Worm (Caenorhabditis elegans) whole organism, young adult: Measurements from ENCODE around the gene clec-238.

ENCODE experiments used
- B0261.1 ChIP-seq: sonication (generic microtip); optimal IDR thresholded peaks from 2 replicates; lab custom pipeline; 2016; ENCODE audit warnings: mild to moderate bottlenecking, missing genetic modification characterization, moderate library complexity, missing compliant biosample characterization
- C17E4.6 ChIP-seq: fragments of 200-800 bp; sonication (Bioruptor generic); IDR thresholded peaks from 2 replicates; pipeline ENCODE4 v1.3.6; 2022; ENCODE audit warnings: missing genetic modification reagents, missing genetic modification characterization, missing compliant biosample characterization
- F10E7.11 ChIP-seq: sonication (generic microtip); optimal IDR thresholded peaks from 2 replicates; lab custom pipeline; 2017; ENCODE audit warnings: mild to moderate bottlenecking, missing genetic modification characterization, moderate library complexity, missing compliant biosample characterization
- F23B12.7 ChIP-seq: sonication (generic microtip); optimal IDR thresholded peaks from 2 replicates; lab custom pipeline; 2017; ENCODE audit warnings: missing genetic modification characterization, mild to moderate bottlenecking, missing compliant biosample characterization, antibody characterized with exemption, moderate library complexity; ENCODE audit not compliant: insufficient read depth
- F39B2.1 ChIP-seq: fragments of 200-800 bp; sonication (Bioruptor generic); IDR thresholded peaks from 2 replicates; pipeline ENCODE4 v1.3.6; 2022; ENCODE audit warnings: missing genetic modification reagents, missing genetic modification characterization, missing compliant biosample characterization
- F49E8.2 ChIP-seq: sonication (generic microtip); optimal IDR thresholded peaks from 3 replicates; lab custom pipeline; 2017; ENCODE audit warnings: missing genetic modification characterization, mild to moderate bottlenecking, missing compliant biosample characterization, antibody characterized with exemption, moderate library complexity; ENCODE audit not compliant: insufficient read depth
- F57A8.1 ChIP-seq: fragments of 200-800 bp; sonication (Bioruptor generic); optimal IDR thresholded peaks from 2 replicates; lab custom pipeline; 2018; ENCODE audit warnings: mild to moderate bottlenecking, missing genetic modification characterization, moderate library complexity, missing compliant biosample characterization
- K12H6.12 ChIP-seq: fragments of 200-800 bp; sonication (Bioruptor generic); optimal IDR thresholded peaks from 2 replicates; lab custom pipeline; 2018; ENCODE audit warnings: mild to moderate bottlenecking, missing genetic modification characterization, missing compliant biosample characterization
- Y56A3A.18 ChIP-seq: fragments of 200-800 bp; sonication (Bioruptor generic); IDR thresholded peaks from 2 replicates; pipeline ENCODE4 v1.3.6; 2022; ENCODE audit warnings: missing genetic modification reagents, missing genetic modification characterization, missing compliant biosample characterization
- ZK185.1 ChIP-seq: sonication (generic microtip); optimal IDR thresholded peaks from 2 replicates; lab custom pipeline; 2016; ENCODE audit warnings: mild to moderate bottlenecking, missing genetic modification characterization, missing compliant biosample characterization; ENCODE audit not compliant: poor library complexity, severe bottlenecking
- bed-2 ChIP-seq: fragments of 200-800 bp; sonication (Bioruptor generic); IDR thresholded peaks from 2 replicates; pipeline ENCODE4 v1.3.6; 2022; ENCODE audit warnings: missing genetic modification reagents, missing genetic modification characterization, missing compliant biosample characterization
- chd-7 ChIP-seq: sonication (generic microtip); optimal IDR thresholded peaks from 2 replicates; lab custom pipeline; 2016; ENCODE audit warnings: mild to moderate bottlenecking, missing genetic modification characterization, moderate library complexity, missing compliant biosample characterization
- die-1 ChIP-seq: sonication (generic microtip); optimal IDR thresholded peaks from 2 replicates; lab custom pipeline; 2016; ENCODE audit warnings: missing genotype, mild to moderate bottlenecking, missing genetic modification characterization, missing compliant biosample characterization
- dox-1 ChIP-seq: fragments of 200-800 bp; sonication (Bioruptor generic); IDR thresholded peaks from 2 replicates; pipeline ENCODE4 v1.3.6; 2022; ENCODE audit warnings: missing genetic modification reagents, missing genetic modification characterization, missing compliant biosample characterization
- dpff-1 ChIP-seq: sonication (generic microtip); optimal IDR thresholded peaks from 2 replicates; lab custom pipeline; 2017; ENCODE audit warnings: mild to moderate bottlenecking, missing genetic modification characterization, missing compliant biosample characterization
- efl-1 ChIP-seq: fragments of 150-350 bp; optimal IDR thresholded peaks from 2 replicates; lab custom pipeline; 2014; ENCODE audit warnings: missing biosample characterization, missing genetic modification reagents, missing genetic modification characterization
- egrh-3 ChIP-seq: fragments of 200-800 bp; sonication (Bioruptor generic); IDR thresholded peaks from 2 replicates; pipeline ENCODE4 v1.3.6; 2022; ENCODE audit warnings: missing genetic modification reagents, missing genetic modification characterization, missing compliant biosample characterization
- ekl-4 ChIP-seq: fragments of 200-800 bp; sonication (Bioruptor generic); IDR thresholded peaks from 2 replicates; pipeline ENCODE4 v1.3.6; 2022; ENCODE audit warnings: missing genetic modification reagents, missing genetic modification characterization, missing compliant biosample characterization
- hmg-1.2 ChIP-seq: fragments of 200-800 bp; sonication (Bioruptor generic); IDR thresholded peaks from 2 replicates; pipeline ENCODE4 v1.3.6; 2022; ENCODE audit warnings: missing genetic modification reagents, missing genetic modification characterization, missing compliant biosample characterization
- hmg-20 ChIP-seq: fragments of 200-800 bp; sonication (Bioruptor generic); IDR thresholded peaks from 2 replicates; pipeline ENCODE4 v1.3.6; 2022; ENCODE audit warnings: missing genetic modification reagents, missing genetic modification characterization, missing compliant biosample characterization
- hrde-1 ChIP-seq: sonication (generic microtip); optimal IDR thresholded peaks from 2 replicates; lab custom pipeline; 2016; ENCODE audit warnings: missing genetic modification characterization, mild to moderate bottlenecking, missing compliant biosample characterization, moderate library complexity, missing genotype, missing genetic modification reagents, borderline replicate concordance
- hsf-1 ChIP-seq: fragments of 200-800 bp; sonication (Bioruptor generic); IDR thresholded peaks from 2 replicates; pipeline ENCODE4 v1.3.6; 2022; ENCODE audit warnings: missing genetic modification reagents, missing genetic modification characterization, missing compliant biosample characterization
- let-526 ChIP-seq: fragments of 200-800 bp; sonication (Bioruptor generic); IDR thresholded peaks from 2 replicates; pipeline ENCODE4 v1.3.6; 2022; ENCODE audit warnings: missing genetic modification reagents, missing genetic modification characterization, missing compliant biosample characterization
- lin-35 ChIP-seq, 3 experiments: fragments of 150-350 bp in 2 of 3; sonication (generic microtip) in 1 of 3; optimal IDR thresholded peaks; 2 replicates each; lab custom pipeline; 2014 to 2018; ENCODE audit warnings: missing biosample characterization in 3 of 3, missing genetic modification characterization in 3 of 3, missing genetic modification reagents in 3 of 3
- lin-40 ChIP-seq: sonication (generic microtip); optimal IDR thresholded peaks from 2 replicates; lab custom pipeline; 2016; ENCODE audit warnings: missing genetic modification characterization, mild to moderate bottlenecking, missing compliant biosample characterization, missing genotype, missing genetic modification reagents
- madf-6 ChIP-seq: fragments of 200-800 bp; sonication (Bioruptor generic); IDR thresholded peaks from 2 replicates; pipeline ENCODE4 v1.3.6; 2022; ENCODE audit warnings: missing genetic modification reagents, missing genetic modification characterization, missing compliant biosample characterization
- nfya-2 ChIP-seq: fragments of 200-800 bp; sonication (Bioruptor generic); IDR thresholded peaks from 2 replicates; pipeline ENCODE4 v1.3.6; 2022; ENCODE audit warnings: missing genetic modification reagents, missing genetic modification characterization, missing compliant biosample characterization
- nhr-80 ChIP-seq: sonication (generic microtip); optimal IDR thresholded peaks from 2 replicates; lab custom pipeline; 2016; ENCODE audit warnings: missing genetic modification characterization, missing compliant biosample characterization
- nhr-90 ChIP-seq: sonication (generic microtip); optimal IDR thresholded peaks from 2 replicates; lab custom pipeline; 2016; ENCODE audit warnings: missing genotype, mild to moderate bottlenecking, missing genetic modification characterization, missing compliant biosample characterization
- pbrm-1 ChIP-seq: fragments of 200-800 bp; sonication (Bioruptor generic); IDR thresholded peaks from 2 replicates; pipeline ENCODE4 v1.3.6; 2022; ENCODE audit warnings: missing genetic modification reagents, missing genetic modification characterization, missing compliant biosample characterization
- rec-8 ChIP-seq, 2 experiments: sonication (generic microtip); optimal IDR thresholded peaks; 2 replicates each; lab custom pipeline; 2016; ENCODE audit warnings: mild to moderate bottlenecking in 2 of 2, missing genetic modification characterization in 2 of 2, missing genetic modification reagents in 2 of 2, missing genotype in 2 of 2, missing biosample characterization in 1 of 2, missing compliant biosample characterization in 1 of 2, moderate library complexity in 1 of 2
- sea-2 ChIP-seq: fragments of 200-800 bp; sonication (Bioruptor generic); IDR thresholded peaks from 2 replicates; pipeline ENCODE4 v1.3.6; 2022; ENCODE audit warnings: missing genetic modification characterization, missing compliant biosample characterization
- snpc-3.4 ChIP-seq: sonication (generic microtip); optimal IDR thresholded peaks from 2 replicates; lab custom pipeline; 2017; ENCODE audit warnings: missing genetic modification characterization, mild to moderate bottlenecking, missing compliant biosample characterization, antibody characterized with exemption, moderate library complexity, missing genotype, missing genetic modification reagents
- snpc-4 ChIP-seq, 5 experiments: fragments of 150-350 bp in 1 of 5; sonication (generic microtip) in 4 of 5; optimal IDR thresholded peaks; 2 replicates each; lab custom pipeline; 2014 to 2018; ENCODE audit warnings: missing genetic modification characterization in 5 of 5, missing biosample characterization in 3 of 5, antibody characterized with exemption in 2 of 5, mild to moderate bottlenecking in 2 of 5, missing compliant biosample characterization in 2 of 5, missing genotype in 2 of 5, moderate library complexity in 2 of 5, missing genetic modification reagents in 1 of 5
- somi-1 ChIP-seq: fragments of 200-800 bp; sonication (Bioruptor generic); optimal IDR thresholded peaks from 2 replicates; lab custom pipeline; 2018; ENCODE audit warnings: mild to moderate bottlenecking, missing genetic modification characterization, missing compliant biosample characterization
- tbp1 ChIP-seq: fragments of 200-800 bp; sonication (Bioruptor generic); optimal IDR thresholded peaks from 2 replicates; lab custom pipeline; 2018; ENCODE audit warnings: mild to moderate bottlenecking, missing genetic modification characterization, missing compliant biosample characterization
- tlf-1 ChIP-seq: fragments of 200-800 bp; sonication (Bioruptor generic); optimal IDR thresholded peaks from 2 replicates; lab custom pipeline; 2018; ENCODE audit warnings: mild to moderate bottlenecking, missing genetic modification characterization, missing compliant biosample characterization
- zim-3 ChIP-seq: sonication (generic microtip); optimal IDR thresholded peaks from 2 replicates; lab custom pipeline; 2017; ENCODE audit warnings: mild to moderate bottlenecking, missing genetic modification characterization, moderate library complexity, missing compliant biosample characterization
- ztf-26 ChIP-seq: sonication (generic microtip); optimal IDR thresholded peaks from 2 replicates; lab custom pipeline; 2017; ENCODE audit warnings: missing genetic modification characterization, missing compliant biosample characterization

Gene clec-238

ce11 chrV:16919675-16920074 lies 31.9 kb upstream of the clec-238 start (continued):
- TF ChIP-seq F57A8.1 (GFP tag; lab: Kevin White, UChicago), result no peak
- TF ChIP-seq pbrm-1 (GFP tag; lab: Robert Waterston, UW), result 0 out of 2 replicates have a peak, but pooled peaks have one; percentile 12
- no peak for TF ChIP-seq snpc-3.4
- TF ChIP-seq hrde-1 (tag; lab: Kevin White, UChicago), result no peak
- no peak for TF ChIP-seq ZK185.1 (tag; lab: Kevin White, UChicago)
- TF ChIP-seq F10E7.11 (tag; lab: Kevin White, UChicago), result no peak
- TF ChIP-seq ekl-4 (GFP tag; lab: Robert Waterston, UW), result peak; percentile 65
- no peak for TF ChIP-seq Y56A3A.18 (GFP tag; lab: Robert Waterston, UW)
- no peak for TF ChIP-seq snpc-4 (GFP tag; optimal IDR thresholded peaks at IDR 0.05; lab: Kevin White, UChicago)
- TF ChIP-seq snpc-4 (tag; optimal IDR thresholded peaks at IDR 0.05; lab: Kevin White, UChicago), result peak in 2 of 4 experiments; percentile 7 to 50
- peak; percentile 45 for TF ChIP-seq madf-6
- TF ChIP-seq tlf-1 (GFP tag; lab: Kevin White, UChicago), result peak; percentile 28
- 0 out of 2 replicates have a peak, but pooled peaks have one; percentile 36 for TF ChIP-seq F39B2.1
- TF ChIP-seq ztf-26, result no peak
- TF ChIP-seq F49E8.2 (tag; lab: Kevin White, UChicago), result peak; percentile 67
- TF ChIP-seq efl-1 (GFP tag; lab: Kevin White, UChicago), result peak; percentile 9
- TF ChIP-seq hmg-1.2 (GFP tag; lab: Robert Waterston, UW), result no peak
- TF ChIP-seq nhr-80 (tag; lab: Kevin White, UChicago), result no peak
- no peak for TF ChIP-seq C17E4.6
- peak; percentile 9 for TF ChIP-seq zim-3 (tag; lab: Kevin White, UChicago)

DNA sequence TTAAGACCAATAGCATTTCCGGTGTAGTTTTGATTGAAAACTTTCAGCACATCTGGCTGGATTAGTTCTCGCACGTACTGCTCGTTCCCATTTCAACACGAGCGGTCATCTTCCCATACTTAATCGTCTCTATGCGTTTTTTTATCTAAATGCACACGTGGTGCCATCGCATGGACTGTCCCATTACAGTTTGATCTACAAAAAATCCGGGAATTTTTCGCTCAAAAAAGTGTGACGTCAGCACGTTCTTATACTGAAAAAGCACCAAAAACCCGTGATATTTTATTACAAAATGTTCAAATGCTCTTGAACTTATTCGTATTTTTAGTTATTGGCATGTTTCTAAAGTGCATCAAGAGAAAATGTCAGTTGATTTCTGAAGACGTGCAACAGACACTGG lies 29.7 kb upstream of the clec-238 start, which contains the start of gene Y102A5C.4:
Gene Y102A5C.4, plus strand, starts transcription at position 301 of the 400 bp plus-strand sequence.
- TF ChIP-seq die-1 (tag; lab: Kevin White, UChicago) (no peak), let-526 (no peak), rec-8 (tag; optimal IDR thresholded peaks at IDR 0.05; lab: Kevin White, UChicago) (no peak), B0261.1 (tag; lab: Kevin White, UChicago) (no peak), somi-1 (GFP tag; lab: Kevin White, UChicago) (no peak), nfya-2 (GFP tag; lab: Robert Waterston, UW) (no peak), lin-35 (GFP tag; optimal IDR thresholded peaks at IDR 0.05; lab: Kevin White, UChicago) (no peak), K12H6.12 (tag; lab: Kevin White, UChicago) (no peak), hsf-1 (GFP tag; lab: Robert Waterston, UW) (no peak), hmg-20 (no peak), sea-2 (GFP tag; lab: Robert Waterston, UW) (no peak)

DNA sequence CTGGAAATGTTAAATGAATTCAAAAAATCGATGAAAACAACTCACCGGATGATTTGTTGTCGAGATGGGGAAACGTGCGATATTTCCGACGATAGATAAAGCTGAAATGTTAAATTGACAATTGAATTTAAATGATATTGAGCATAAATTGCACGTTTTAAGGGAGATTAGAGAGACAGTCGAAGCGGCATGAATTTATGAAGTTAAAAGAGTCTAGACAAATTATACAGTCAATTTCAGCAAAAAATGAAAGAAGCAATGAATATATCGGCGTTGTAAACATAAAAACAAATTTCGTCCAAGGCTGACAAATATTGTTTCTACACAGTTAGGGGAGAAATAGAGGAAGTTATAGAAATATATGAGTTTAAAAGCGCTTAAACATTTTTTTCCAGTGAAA lies 24.3 kb upstream of the clec-238 start, which contains the start of gene Y102A5C.36:
Gene Y102A5C.36, minus strand, starts transcription at position 101 of the 400 bp plus-strand sequence.
- TF ChIP-seq bed-2 (GFP tag; lab: Robert Waterston, UW) (no peak), F23B12.7 (no peak), F49E8.2 (tag; lab: Kevin White, UChicago) (no peak), dpff-1 (tag; lab: Kevin White, UChicago) (no peak), tbp1 (GFP tag; lab: Kevin White, UChicago) (no peak), chd-7 (tag; lab: Kevin White, UChicago) (no peak), egrh-3 (no peak), die-1 (tag; lab: Kevin White, UChicago) (no peak), nhr-80 (tag; lab: Kevin White, UChicago) (no peak), lin-40 (no peak), rec-8 (tag; optimal IDR thresholded peaks at IDR 0.05; lab: Kevin White, UChicago) (no peak), dox-1 (GFP tag; lab: Robert Waterston, UW) (no peak), madf-6 (no peak), nhr-90 (tag; lab: Kevin White, UChicago) (no peak)
